Worm (Caenorhabditis elegans) whole organism, L3 larva: Measurements from ENCODE around the gene rpb-9.

Source experiments
- ama-1 ChIP-seq: fragments of 150-350 bp; optimal IDR thresholded peaks from 2 replicates; lab custom pipeline; 2018
- elt-3 ChIP-seq, 3 experiments: fragments of 150-350 bp in 1 of 3; sonication (generic microtip) in 2 of 3; optimal IDR thresholded peaks; 2 replicates in 2 of 3; 4 replicates in 1 of 3; lab custom pipeline; 2014 to 2017; ENCODE audit warnings: missing biosample characterization in 3 of 3, missing genetic modification characterization in 3 of 3
- lin-39 ChIP-seq: fragments of 150-350 bp; optimal IDR thresholded peaks from 2 replicates; lab custom pipeline; 2018; ENCODE audit warnings: missing biosample characterization, missing genetic modification reagents, missing genetic modification characterization
- mdl-1 ChIP-seq: fragments of 150-350 bp; optimal IDR thresholded peaks from 2 replicates; lab custom pipeline; 2014; ENCODE audit warnings: missing biosample characterization, missing genetic modification characterization
- nfya-1 ChIP-seq: sonication (generic microtip); optimal IDR thresholded peaks from 2 replicates; lab custom pipeline; 2017; ENCODE audit warnings: missing genetic modification characterization, mild to moderate bottlenecking, missing compliant biosample characterization, antibody characterized with exemption, moderate library complexity; ENCODE audit not compliant: insufficient read depth
- nhr-25 ChIP-seq: sonication (generic microtip); optimal IDR thresholded peaks from 2 replicates; lab custom pipeline; 2017; ENCODE audit warnings: missing biosample characterization, missing genetic modification characterization
- nhr-76 ChIP-seq: fragments of 150-350 bp; sonication (generic microtip); optimal IDR thresholded peaks from 5 replicates; lab custom pipeline; 2014; ENCODE audit warnings: missing biosample characterization, missing genetic modification characterization
- skn-1 ChIP-seq: fragments of 150-350 bp; optimal IDR thresholded peaks from 2 replicates; lab custom pipeline; 2014; ENCODE audit warnings: missing biosample characterization, missing genetic modification characterization
- unc-62 ChIP-seq: fragments of 150-350 bp; sonication (generic microtip); optimal IDR thresholded peaks from 4 replicates; lab custom pipeline; 2014; ENCODE audit warnings: missing biosample characterization, missing genetic modification reagents, missing genetic modification characterization
- ztf-11 ChIP-seq: fragments of 150-350 bp; optimal IDR thresholded peaks from 2 replicates; lab custom pipeline; 2014; ENCODE audit warnings: missing biosample characterization, missing genetic modification characterization

DNA sequence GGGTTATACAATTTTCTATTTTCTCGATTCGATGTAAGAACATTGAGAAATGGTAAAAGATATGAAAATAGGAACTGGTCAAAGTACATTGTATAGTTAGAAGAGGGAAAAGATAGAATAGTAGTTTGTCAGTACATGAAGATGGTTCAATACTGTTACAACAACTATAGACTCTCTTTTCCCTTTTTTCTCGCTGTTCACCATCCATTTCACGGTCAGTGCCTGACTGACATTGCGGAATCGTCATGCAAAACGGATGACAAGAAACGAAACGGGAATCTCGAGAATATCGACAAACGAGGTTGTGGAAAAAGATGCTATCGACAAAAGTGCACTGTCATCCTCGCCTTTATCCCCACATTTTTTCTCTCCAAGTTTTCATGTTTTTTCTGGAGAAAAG is 31.5 kb upstream of the rpb-9 start:
- TF ChIP-seq ama-1 (lab: Kevin White, UChicago): no peak
- no peak for TF ChIP-seq elt-3 (tag; optimal IDR thresholded peaks at IDR 0.05; lab: Kevin White, UChicago)
- no peak for TF ChIP-seq nfya-1
- TF ChIP-seq nhr-25 (tag; lab: Kevin White, UChicago): peak; percentile 64
- TF ChIP-seq mdl-1: no peak
- TF ChIP-seq ztf-11: no peak
- TF ChIP-seq skn-1 (tag; lab: Kevin White, UChicago): no peak
- TF ChIP-seq nhr-76 (tag; lab: Kevin White, UChicago): no peak
- no peak for TF ChIP-seq unc-62
- TF ChIP-seq lin-39 (tag; lab: Kevin White, UChicago): no peak
